Fruit fly (Drosophila melanogaster) whole organism, embryonic: Measurements from ENCODE around the gene CG9782.

Experiments
- B-H2 ChIP-seq: fragments of 200-800 bp; sonication (Bioruptor generic); optimal IDR thresholded peaks from 2 replicates; lab custom pipeline; 2018; ENCODE audit warnings: missing biosample characterization, mild to moderate bottlenecking, missing genetic modification characterization
- CG10321 ChIP-seq: fragments of 200-800 bp; sonication (Bioruptor generic); IDR thresholded peaks from 2 replicates; pipeline ENCODE4 v1.3.6; 2022; ENCODE audit warnings: missing biosample characterization, missing genetic modification characterization
- CG10431 ChIP-seq: fragments of 200-800 bp; sonication (Bioruptor generic); optimal IDR thresholded peaks from 3 replicates; lab custom pipeline; 2018; ENCODE audit warnings: missing biosample characterization, mild to moderate bottlenecking, missing genetic modification characterization
- CG10543 ChIP-seq: fragments of 200-800 bp; sonication (Bioruptor generic); optimal IDR thresholded peaks from 3 replicates; lab custom pipeline; 2017; ENCODE audit warnings: missing biosample characterization, mild to moderate bottlenecking, missing genetic modification characterization, moderate library complexity
- CG10979 ChIP-seq: fragments of 200-800 bp; sonication (Bioruptor generic); optimal IDR thresholded peaks from 2 replicates; lab custom pipeline; 2018; ENCODE audit warnings: missing biosample characterization, mild to moderate bottlenecking, missing genetic modification characterization, moderate library complexity
- CG12104 ChIP-seq: fragments of 200-800 bp; sonication (Bioruptor generic); optimal IDR thresholded peaks from 3 replicates; lab custom pipeline; 2016; ENCODE audit warnings: missing biosample characterization, missing genetic modification characterization
- CG12659 ChIP-seq: fragments of 200-800 bp; sonication (Bioruptor generic); optimal IDR thresholded peaks from 3 replicates; lab custom pipeline; 2017; ENCODE audit warnings: mild to moderate bottlenecking, missing biosample characterization, missing genetic modification reagents, missing genetic modification characterization
- CG13287 ChIP-seq: fragments of 200-800 bp; sonication (Bioruptor generic); IDR thresholded peaks from 2 replicates; pipeline ENCODE4 v1.3.6; 2022; ENCODE audit warnings: missing biosample characterization, missing genetic modification characterization; ENCODE audit not compliant: partially characterized antibody
- CG17328 ChIP-seq: fragments of 200-800 bp; sonication (Bioruptor generic); IDR thresholded peaks from 2 replicates; pipeline ENCODE4 v1.3.6; 2022; ENCODE audit warnings: missing biosample characterization, missing genetic modification characterization
- CG17359 ChIP-seq: fragments of 200-800 bp; sonication (Bioruptor generic); optimal IDR thresholded peaks from 3 replicates; lab custom pipeline; 2018; ENCODE audit warnings: missing biosample characterization, mild to moderate bottlenecking, missing genetic modification characterization, moderate library complexity
- CG18619 ChIP-seq: fragments of 200-800 bp; sonication (Bioruptor generic); optimal IDR thresholded peaks from 3 replicates; lab custom pipeline; 2017; ENCODE audit warnings: missing biosample characterization, mild to moderate bottlenecking, missing genetic modification characterization
- CG6854 ChIP-seq: fragments of 200-800 bp; sonication (Bioruptor generic); optimal IDR thresholded peaks from 3 replicates; lab custom pipeline; 2017; ENCODE audit warnings: missing biosample characterization, mild to moderate bottlenecking, missing genetic modification characterization
- CG8765 ChIP-seq: fragments of 200-800 bp; sonication (Bioruptor generic); IDR thresholded peaks from 2 replicates; pipeline ENCODE4 v1.3.6; 2022; ENCODE audit warnings: missing biosample characterization, missing genetic modification characterization
- Dip3 ChIP-seq: fragments of 200-800 bp; sonication (Bioruptor generic); optimal IDR thresholded peaks from 3 replicates; lab custom pipeline; 2016; ENCODE audit warnings: missing biosample characterization, missing genetic modification characterization
- Dp ChIP-seq: fragments of 200-800 bp; sonication (Bioruptor generic); optimal IDR thresholded peaks from 2 replicates; lab custom pipeline; 2018; ENCODE audit warnings: missing biosample characterization, mild to moderate bottlenecking, missing genetic modification characterization, moderate library complexity
- Ets97D ChIP-seq: fragments of 200-800 bp; sonication (Bioruptor generic); optimal IDR thresholded peaks from 3 replicates; lab custom pipeline; 2016; ENCODE audit warnings: missing biosample characterization, missing genetic modification characterization
- Gug ChIP-seq: fragments of 200-800 bp; sonication (Bioruptor generic); IDR thresholded peaks from 4 replicates; pipeline ENCODE4 v1.3.6; 2022; ENCODE audit warnings: missing biosample characterization, missing genetic modification characterization
- Lhr ChIP-seq: fragments of 200-800 bp; sonication (Bioruptor generic); optimal IDR thresholded peaks from 3 replicates; lab custom pipeline; 2017; ENCODE audit warnings: mild to moderate bottlenecking, missing biosample characterization, missing genetic modification reagents, missing genetic modification characterization
- Mes4 ChIP-seq: fragments of 200-800 bp; sonication (Bioruptor generic); optimal IDR thresholded peaks from 2 replicates; lab custom pipeline; 2016; ENCODE audit warnings: missing biosample characterization, missing genetic modification characterization
- Mrtf ChIP-seq: fragments of 200-800 bp; sonication (Bioruptor generic); IDR thresholded peaks from 3 replicates; pipeline ENCODE4 v1.3.6; 2022; ENCODE audit warnings: missing biosample characterization, missing genetic modification characterization
- NfI ChIP-seq: fragments of 200-800 bp; sonication (Bioruptor generic); optimal IDR thresholded peaks from 3 replicates; lab custom pipeline; 2018; ENCODE audit warnings: missing biosample characterization, mild to moderate bottlenecking, missing genetic modification characterization, moderate library complexity
- Ptx1 ChIP-seq: fragments of 200-800 bp; sonication (Bioruptor generic); IDR thresholded peaks from 2 replicates; pipeline ENCODE4 v1.3.6; 2022; ENCODE audit warnings: missing biosample characterization, missing genetic modification characterization
- Side ChIP-seq: fragments of 200-800 bp; sonication (Bioruptor generic); optimal IDR thresholded peaks from 2 replicates; lab custom pipeline; 2016; ENCODE audit warnings: missing biosample characterization, missing genetic modification characterization
- Ssrp ChIP-seq: fragments of 200-800 bp; sonication (Bioruptor generic); optimal IDR thresholded peaks from 2 replicates; lab custom pipeline; 2018; ENCODE audit warnings: missing biosample characterization, mild to moderate bottlenecking, missing genetic modification characterization, moderate library complexity
- Usf ChIP-seq: fragments of 200-800 bp; sonication (Bioruptor generic); optimal IDR thresholded peaks from 2 replicates; lab custom pipeline; 2017; ENCODE audit warnings: missing genotype, missing biosample characterization, missing genetic modification characterization
- ato ChIP-seq: fragments of 200-800 bp; sonication (Bioruptor generic); IDR thresholded peaks from 2 replicates; pipeline ENCODE4 v1.3.6; 2022; ENCODE audit warnings: missing biosample characterization, missing genetic modification characterization; ENCODE audit not compliant: partially characterized antibody
- chif ChIP-seq, 2 experiments: fragments of 200-800 bp; sonication (Bioruptor generic); optimal IDR thresholded peaks; 3 replicates each; lab custom pipeline; 2016; ENCODE audit warnings: missing biosample characterization in 2 of 2, missing genetic modification characterization in 2 of 2
- chn ChIP-seq: fragments of 200-800 bp; sonication (Bioruptor generic); optimal IDR thresholded peaks from 2 replicates; lab custom pipeline; 2016; ENCODE audit warnings: missing biosample characterization, missing genetic modification characterization
- crc ChIP-seq: fragments of 200-800 bp; sonication (Bioruptor generic); optimal IDR thresholded peaks from 2 replicates; lab custom pipeline; 2016; ENCODE audit warnings: missing biosample characterization, missing genetic modification characterization
- fd96Cb ChIP-seq: fragments of 200-800 bp; sonication (Bioruptor generic); optimal IDR thresholded peaks from 2 replicates; lab custom pipeline; 2018; ENCODE audit warnings: missing biosample characterization, mild to moderate bottlenecking, missing genetic modification characterization, moderate library complexity
- gcm ChIP-seq: fragments of 200-800 bp; sonication (Bioruptor generic); optimal IDR thresholded peaks from 2 replicates; lab custom pipeline; 2019; ENCODE audit warnings: missing biosample characterization, mild to moderate bottlenecking, missing genetic modification characterization, moderate library complexity
- inv ChIP-seq: fragments of 200-800 bp; sonication (Bioruptor generic); IDR thresholded peaks from 2 replicates; pipeline ENCODE4 v1.3.6; 2022; ENCODE audit warnings: missing biosample characterization, missing genetic modification characterization; ENCODE audit not compliant: partially characterized antibody
- lbe ChIP-seq: fragments of 200-800 bp; sonication (Bioruptor generic); optimal IDR thresholded peaks from 2 replicates; lab custom pipeline; 2016; ENCODE audit warnings: missing biosample characterization, mild to moderate bottlenecking, missing genetic modification characterization
- lola ChIP-seq, 3 experiments: fragments of >200 bp in 2 of 3; fragments of 200-800 bp in 1 of 3; sonication (Bioruptor generic) in 1 of 3; optimal IDR thresholded peaks; 2 replicates each; lab custom pipeline; 2017 to 2019; ENCODE audit warnings: missing biosample characterization in 3 of 3, missing genetic modification characterization in 3 of 3, mild to moderate bottlenecking in 1 of 3, moderate library complexity in 1 of 3
- nerfin-1 ChIP-seq: fragments of 200-800 bp; sonication (Bioruptor generic); optimal IDR thresholded peaks from 3 replicates; lab custom pipeline; 2019; ENCODE audit warnings: missing biosample characterization, mild to moderate bottlenecking, missing genetic modification characterization, moderate library complexity
- org-1 ChIP-seq: fragments of 200-800 bp; sonication (Bioruptor generic); optimal IDR thresholded peaks from 2 replicates; lab custom pipeline; 2017; ENCODE audit warnings: missing biosample characterization, missing genetic modification characterization
- pan ChIP-seq, 4 experiments: fragments of >200 bp in 3 of 4; fragments of 200-800 bp in 1 of 4; sonication (Bioruptor generic) in 1 of 4; optimal IDR thresholded peaks in 3 of 4; IDR thresholded peaks in 1 of 4; 2 replicates each; pipeline versions ENCODE4 v1.3.6 to Lab custom; 2017 to 2022; ENCODE audit warnings: missing biosample characterization in 2 of 4, missing genetic modification characterization in 2 of 4, mixed read lengths in 1 of 4
- pum ChIP-seq: fragments of 200-800 bp; sonication (Bioruptor generic); optimal IDR thresholded peaks from 2 replicates; lab custom pipeline; 2016; ENCODE audit warnings: missing biosample characterization, missing genetic modification characterization
- repo ChIP-seq: fragments of 200-800 bp; sonication (Bioruptor generic); optimal IDR thresholded peaks from 2 replicates; lab custom pipeline; 2016; ENCODE audit warnings: missing biosample characterization, missing genetic modification characterization
- rib ChIP-seq: fragments of 200-800 bp; sonication (Bioruptor generic); IDR thresholded peaks from 2 replicates; pipeline ENCODE4 v1.3.6; 2022; ENCODE audit warnings: missing biosample characterization, missing genetic modification characterization
- row ChIP-seq: fragments of 200-800 bp; sonication (Bioruptor generic); IDR thresholded peaks from 3 replicates; pipeline ENCODE4 v1.3.6; 2022; ENCODE audit warnings: missing biosample characterization, missing genetic modification characterization
- sna ChIP-seq: fragments of 200-800 bp; sonication (Bioruptor generic); IDR thresholded peaks from 2 replicates; pipeline ENCODE4 v1.3.6; 2022; ENCODE audit warnings: missing biosample characterization, missing genetic modification characterization; ENCODE audit not compliant: partially characterized antibody
- tgo ChIP-seq: fragments of 200-800 bp; sonication (Bioruptor generic); IDR thresholded peaks from 3 replicates; pipeline ENCODE4 v1.3.6; 2022; ENCODE audit warnings: missing biosample characterization, missing genetic modification characterization
- twi ChIP-seq: fragments of 200-800 bp; optimal IDR thresholded peaks from 2 replicates; lab custom pipeline; 2019; ENCODE audit warnings: missing biosample characterization, mild to moderate bottlenecking, missing genetic modification characterization, moderate library complexity
- wor ChIP-seq: fragments of 200-800 bp; sonication (Bioruptor generic); IDR thresholded peaks from 2 replicates; pipeline ENCODE4 v1.3.6; 2022; ENCODE audit warnings: missing biosample characterization, missing genetic modification characterization
- z ChIP-seq: fragments of 200-800 bp; sonication (Bioruptor generic); IDR thresholded peaks from 3 replicates; pipeline ENCODE4 v1.3.6; 2022; ENCODE audit warnings: missing biosample characterization, missing genetic modification characterization
- zen2 ChIP-seq: fragments of 200-800 bp; sonication (Bioruptor generic); IDR thresholded peaks from 3 replicates; pipeline ENCODE4 v1.3.6; 2022; ENCODE audit warnings: missing biosample characterization, missing genetic modification characterization; ENCODE audit not compliant: partially characterized antibody

Gene CG9782

DNA sequence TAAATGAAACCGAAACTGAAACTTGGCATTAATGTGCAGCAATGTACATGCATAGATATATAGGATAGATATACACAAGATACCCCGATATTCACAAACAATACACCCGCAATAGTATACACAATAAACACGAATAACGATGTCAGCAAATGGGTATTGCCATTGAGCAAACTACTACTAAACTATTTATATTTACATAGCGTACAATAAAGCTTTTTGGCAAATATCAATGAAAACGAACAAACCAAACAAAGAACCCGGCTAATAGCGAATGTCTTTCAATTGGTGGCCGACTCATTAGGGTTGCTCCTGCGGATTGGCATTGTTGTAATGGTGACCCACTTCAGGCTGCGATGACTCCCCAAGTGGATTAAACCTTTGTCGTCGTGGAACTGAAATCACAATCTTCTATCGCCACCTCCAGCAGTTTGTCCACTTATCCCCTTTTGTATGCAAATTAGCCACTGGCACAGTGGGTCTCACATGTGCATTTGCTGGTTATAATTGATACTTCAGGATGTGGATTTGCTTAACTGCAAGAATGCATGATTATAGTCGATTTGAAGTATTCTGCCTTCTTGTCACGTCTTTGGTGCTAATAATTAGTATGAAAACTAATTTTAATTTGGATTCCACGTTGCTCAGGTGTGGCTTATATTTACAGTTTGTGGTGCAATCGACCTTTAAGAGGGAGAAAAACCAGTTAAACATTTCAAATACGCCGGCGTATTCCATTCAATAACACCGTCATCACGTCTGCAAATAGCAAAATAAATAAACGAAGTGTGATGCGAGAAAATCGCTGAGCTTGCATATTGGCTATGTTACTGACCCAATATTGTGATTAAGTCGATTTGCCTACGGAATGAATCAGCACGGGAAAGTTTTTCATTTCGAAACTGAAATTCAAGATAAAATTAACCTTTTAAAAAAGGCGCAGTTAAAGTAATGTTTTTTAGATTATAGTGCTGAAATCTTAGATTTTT is 29.0 kb upstream of the CG9782 start (continued):
- TF ChIP-seq CG13287 (GFP tag; lab: Robert Waterston, UW), result no peak
- no peak for TF ChIP-seq Lhr (GFP tag; lab: Kevin White, UChicago)
- no peak for TF ChIP-seq pan (optimal IDR thresholded peaks at IDR 0.05; lab: Kevin White, UChicago)
- peak in 1 of 2 experiments; percentile 83 for TF ChIP-seq pan (GFP tag; optimal IDR thresholded peaks at IDR 0.05 in 1 of 2, IDR thresholded peaks at IDR 0.05 in 1 of 2)
- TF ChIP-seq CG10431, result no peak
- TF ChIP-seq Usf (GFP tag; lab: Kevin White, UChicago), result no peak
- TF ChIP-seq CG17328, result 0 out of 2 replicates have a peak, but pooled peaks have one; percentile 5
- TF ChIP-seq crc (GFP tag; lab: Kevin White, UChicago), result peak; percentile 57
- TF ChIP-seq org-1 (GFP tag; lab: Kevin White, UChicago), result peak; percentile 57
- TF ChIP-seq gcm, result no peak
- no peak for TF ChIP-seq wor
- TF ChIP-seq CG17359 (tag; lab: Kevin White, UChicago), result peak; percentile 9
- no peak for TF ChIP-seq Mes4 (GFP tag; lab: Kevin White, UChicago)
- no peak for TF ChIP-seq CG8765
- TF ChIP-seq Side (GFP tag; lab: Kevin White, UChicago), result peak; percentile 55
- TF ChIP-seq CG10979 (tag; lab: Kevin White, UChicago), result no peak
- TF ChIP-seq Ssrp (tag; lab: Kevin White, UChicago), result peak; percentile 3
- TF ChIP-seq CG18619 (GFP tag; lab: Kevin White, UChicago), result no peak
- TF ChIP-seq NfI, result no peak
- peak; percentile 66 for TF ChIP-seq Mrtf (GFP tag; lab: Robert Waterston, UW)
- TF ChIP-seq CG12659 (GFP tag; lab: Kevin White, UChicago), result peak; percentile 16
- TF ChIP-seq inv, result no peak
- TF ChIP-seq ato, result no peak
- no peak for TF ChIP-seq lola (GFP tag; optimal IDR thresholded peaks at IDR 0.05; lab: Kevin White, UChicago)
- TF ChIP-seq CG12104, result peak; percentile 6
- TF ChIP-seq nerfin-1 (tag; lab: Kevin White, UChicago), result no peak
- no peak for TF ChIP-seq B-H2 (GFP tag; lab: Kevin White, UChicago)
- TF ChIP-seq rib (GFP tag; lab: Robert Waterston, UW), result 0 out of 2 replicates have a peak, but pooled peaks have one; percentile 22
- no peak for TF ChIP-seq zen2 (GFP tag; lab: Robert Waterston, UW)
- no peak for TF ChIP-seq z
- TF ChIP-seq CG10321 (GFP tag; lab: Robert Waterston, UW), result peak; percentile 60; the same call in 1 of the 2 replicates
- no peak for TF ChIP-seq sna
- peak; percentile 64 for TF ChIP-seq Dip3
- TF ChIP-seq CG10543 (GFP tag; lab: Kevin White, UChicago), result peak; percentile 22
- no peak for TF ChIP-seq chn (GFP tag; lab: Kevin White, UChicago)
- peak; percentile 5 for TF ChIP-seq fd96Cb (tag; lab: Kevin White, UChicago)
- peak; percentile 60; the same call in 2 of the 3 replicates for TF ChIP-seq tgo (GFP tag; lab: Robert Waterston, UW)
- no peak for TF ChIP-seq repo (GFP tag; lab: Kevin White, UChicago)
- no peak for TF ChIP-seq Dp (GFP tag; lab: Kevin White, UChicago)
- no peak for TF ChIP-seq Gug
- TF ChIP-seq twi (tag; lab: Kevin White, UChicago), result no peak
- TF ChIP-seq Ptx1 (GFP tag; lab: Robert Waterston, UW), result peak; percentile 58
- peak in 1 of 2 experiments; percentile 11 for TF ChIP-seq chif (GFP tag; optimal IDR thresholded peaks at IDR 0.05; lab: Kevin White, UChicago)
- peak; percentile 67 for TF ChIP-seq pum
- TF ChIP-seq row, result peak; percentile 54
- TF ChIP-seq CG6854 (GFP tag; lab: Kevin White, UChicago), result peak; percentile 26
- no peak for TF ChIP-seq lbe
- peak; percentile 59 for TF ChIP-seq Ets97D (GFP tag; lab: Kevin White, UChicago)
